Worm (Caenorhabditis elegans): Measurements from ENCODE around the gene nlp-52.

nlp-52 gene

ce11 chrIII:790591-790990 lies 29.0 kb downstream of the nlp-52 start:
- TF ChIP-seq dsc-1 (tag; optimal IDR thresholded peaks at IDR 0.05) (peak; percentile 91), sox-4 (tag; optimal IDR thresholded peaks at IDR 0.05) (peak; percentile 58), nhr-71 (tag; optimal IDR thresholded peaks at IDR 0.05) (peak; percentile 13), ztf-11 (tag; optimal IDR thresholded peaks at IDR 0.05) (no peak), efl-1 (optimal IDR thresholded peaks at IDR 0.05) (no peak), efl-1 (GFP tag; optimal IDR thresholded peaks at IDR 0.05 in 1 of 2) (peak in 1 of 2 experiments; percentile 77), nhr-47 (tag; optimal IDR thresholded peaks at IDR 0.05) (peak; percentile 57), blmp-1 (tag; optimal IDR thresholded peaks at IDR 0.05) (no peak), pax-3 (tag; optimal IDR thresholded peaks at IDR 0.05) (peak; percentile 46), fkh-8 (tag; optimal IDR thresholded peaks at IDR 0.05) (peak; percentile 39), unc-86 (tag; optimal IDR thresholded peaks at IDR 0.05) (no peak)

ce11 chrIII:793595-793994 lies 32.0 kb downstream of the nlp-52 start, which contains the start of gene snt-2:
Gene snt-2 (minus strand): TSS chrIII:793733.
- peak; percentile 85 for TF ChIP-seq nhr-71 (tag; optimal IDR thresholded peaks at IDR 0.05)
- peak; percentile 53 to 95 (median 75) for TF ChIP-seq ceh-82 (tag; optimal IDR thresholded peaks at IDR 0.05)
- peak; percentile 30; the same call in 1 of the 2 replicates for TF ChIP-seq ceh-88 (GFP tag; IDR thresholded peaks at IDR 0.05)
- TF ChIP-seq C34B4.2 (tag; optimal IDR thresholded peaks at IDR 0.05), result no peak
- peak; percentile 74 to 84 (median 80) for TF ChIP-seq dpl-1 (GFP tag; optimal IDR thresholded peaks at IDR 0.05)
- TF ChIP-seq nhr-85 (tag), result peak; percentile 85
- TF ChIP-seq ceh-90 (tag; optimal IDR thresholded peaks at IDR 0.05), result peak; percentile 18
- peak; percentile 76 for TF ChIP-seq nhr-90 (tag; optimal IDR thresholded peaks at IDR 0.05; ENCODE audit: poor library complexity)
- no peak for TF ChIP-seq egl-27 (tag; optimal IDR thresholded peaks at IDR 0.05)
- peak; percentile 63 for TF ChIP-seq blmp-1 (tag; optimal IDR thresholded peaks at IDR 0.05)
- TF ChIP-seq sup-37 (GFP tag; optimal IDR thresholded peaks at IDR 0.05), result no peak
- peak; percentile 50 for TF ChIP-seq C04F5.9 (tag; optimal IDR thresholded peaks at IDR 0.05)
- no peak for TF ChIP-seq nhr-28 (tag; optimal IDR thresholded peaks at IDR 0.05)
- no peak for TF ChIP-seq sox-4 (tag; optimal IDR thresholded peaks at IDR 0.05)
- TF ChIP-seq xbp-1 (tag; optimal IDR thresholded peaks at IDR 0.05), result peak; percentile 71
- TF ChIP-seq nhr-19 (GFP tag; conservative IDR thresholded peaks at IDR 0.05), result peak; percentile 77
- TF ChIP-seq nhr-20 (tag; optimal IDR thresholded peaks at IDR 0.05), result peak; percentile 73
- no peak for TF ChIP-seq nhr-76 (tag; optimal IDR thresholded peaks at IDR 0.05)
- peak; percentile 43 for TF ChIP-seq egl-13 (tag; optimal IDR thresholded peaks at IDR 0.05)
- peak; percentile 80 for TF ChIP-seq C16A3.4 (tag; optimal IDR thresholded peaks at IDR 0.05)
- peak; percentile 62 for TF ChIP-seq fos-1 (tag; optimal IDR thresholded peaks at IDR 0.05)
- peak; percentile 40 for TF ChIP-seq lin-39 (tag; optimal IDR thresholded peaks at IDR 0.05)
- peak in 2 of 6 experiments; percentile 37 to 44 for TF ChIP-seq elt-3 (tag; optimal IDR thresholded peaks at IDR 0.05)
- TF ChIP-seq skn-1 (tag; optimal IDR thresholded peaks at IDR 0.05), result peak; percentile 85
- TF ChIP-seq sptf-1 (tag; optimal IDR thresholded peaks at IDR 0.05), result no peak
- TF ChIP-seq hpl-2 (GFP tag; optimal IDR thresholded peaks at IDR 0.05), result peak; percentile 26
- peak; percentile 89 for TF ChIP-seq rnt-1 (tag; optimal IDR thresholded peaks at IDR 0.05)
- no peak for TF ChIP-seq tlp-1 (tag; optimal IDR thresholded peaks at IDR 0.05)
- TF ChIP-seq unc-86 (tag; optimal IDR thresholded peaks at IDR 0.05), result peak; percentile 72
- TF ChIP-seq ces-1 (GFP tag; optimal IDR thresholded peaks at IDR 0.05), result no peak
- TF ChIP-seq mef-2 (tag; optimal IDR thresholded peaks at IDR 0.05), result no peak
- TF ChIP-seq pag-3 (tag; optimal IDR thresholded peaks at IDR 0.05; ENCODE audit: borderline replicate concordance, insufficient read depth), result no peak
- TF ChIP-seq lin-15B (tag; optimal IDR thresholded peaks at IDR 0.05), result peak; percentile 72
- no peak for TF ChIP-seq efl-3 (GFP tag; optimal IDR thresholded peaks at IDR 0.05)
- peak; percentile 76 for TF ChIP-seq swsn-7 (tag; optimal IDR thresholded peaks at IDR 0.05)
- TF ChIP-seq unc-130 (tag; optimal IDR thresholded peaks at IDR 0.05), result no peak
- peak; percentile 44 for TF ChIP-seq F16B12.6 (tag; optimal IDR thresholded peaks at IDR 0.05)
- peak; percentile 79 to 89 for TF ChIP-seq lin-35 (GFP tag; optimal IDR thresholded peaks at IDR 0.05)
- TF ChIP-seq lir-3 (tag; optimal IDR thresholded peaks at IDR 0.05; ENCODE audit: poor library complexity), result peak; percentile 67
- TF ChIP-seq ama-1 (optimal IDR thresholded peaks at IDR 0.05), result no peak
- no peak for TF ChIP-seq nhr-84 (tag; optimal IDR thresholded peaks at IDR 0.05)
- peak; percentile 43 for TF ChIP-seq snpc-4 (tag; optimal IDR thresholded peaks at IDR 0.05)
- no peak for TF ChIP-seq unc-62 (GFP tag; optimal IDR thresholded peaks at IDR 0.05)
- TF ChIP-seq nhr-12 (tag; optimal IDR thresholded peaks at IDR 0.05), result no peak
- TF ChIP-seq jun-1 (tag; optimal IDR thresholded peaks at IDR 0.05), result peak; percentile 69
